Fruit fly (Drosophila melanogaster): ENCODE results near the gene prt.

- TF ChIP-seq OdsH (GFP tag; optimal IDR thresholded peaks at IDR 0.05), result no peak
- no peak for TF ChIP-seq Abd-B (GFP tag; optimal IDR thresholded peaks at IDR 0.05)
- no peak for TF ChIP-seq sv (GFP tag; optimal IDR thresholded peaks at IDR 0.05)
- no peak for TF ChIP-seq Myc (optimal IDR thresholded peaks at IDR 0.05)
- TF ChIP-seq Hr83 (GFP tag; optimal IDR thresholded peaks at IDR 0.05; ENCODE audit: poor library complexity, severe bottlenecking), result no peak
- TF ChIP-seq jim (GFP tag; optimal IDR thresholded peaks at IDR 0.05), result no peak
- no peak for TF ChIP-seq psq (GFP tag; optimal IDR thresholded peaks at IDR 0.05)
- TF ChIP-seq CrebA (GFP tag; optimal IDR thresholded peaks at IDR 0.05; ENCODE audit: borderline replicate concordance), result no peak
Measured at dm6 chr3R:23649831-23650230, 49.0 kb downstream of the prt start.
